Fruit fly (Drosophila melanogaster): ENCODE data around the gene GILT3.

- peak; percentile 93 for TF ChIP-seq CG7101 (tag; optimal IDR thresholded peaks at IDR 0.05)
- peak; percentile 95 for TF ChIP-seq CG11617 (GFP tag; optimal IDR thresholded peaks at IDR 0.05)
- peak; percentile 77 for TF ChIP-seq Mnt (GFP tag; optimal IDR thresholded peaks at IDR 0.05)
- TF ChIP-seq pad (GFP tag; optimal IDR thresholded peaks at IDR 0.05) = peak; percentile 94
- TF ChIP-seq cic (GFP tag; optimal IDR thresholded peaks at IDR 0.05) = peak; percentile 82
- TF ChIP-seq Hr96 (GFP tag; optimal IDR thresholded peaks at IDR 0.05) = peak; percentile 79
- peak; percentile 94 for TF ChIP-seq tj (GFP tag; optimal IDR thresholded peaks at IDR 0.05)
- peak; percentile 97 for TF ChIP-seq CG12768 (GFP tag; optimal IDR thresholded peaks at IDR 0.05)
- TF ChIP-seq kay (GFP tag; ENCODE audit: borderline replicate concordance) = peak; percentile 95
- TF ChIP-seq cnc (optimal IDR thresholded peaks at IDR 0.05) = no peak
Observed at dm6 chr3R:23678349-23679193, 1.4 kb downstream of the GILT3 start, which contains the start of gene GILT2.
